Worm (Caenorhabditis elegans) whole organism, L4 larva: ENCODE results near the gene C31E10.5.

Experiments used
- F26F4.8 ChIP-seq: fragments of 200-800 bp; sonication (Bioruptor generic); conservative IDR thresholded peaks from 2 replicates; pipeline ENCODE4 v1.3.6; 2022; ENCODE audit warnings: missing genetic modification characterization, missing compliant biosample characterization
- R02D3.7 ChIP-seq: fragments of 150-350 bp; sonication (generic microtip); optimal IDR thresholded peaks from 3 replicates; lab custom pipeline; 2014; ENCODE audit warnings: missing biosample characterization, missing genetic modification characterization
- attf-4 ChIP-seq: sonication (generic microtip); optimal IDR thresholded peaks from 3 replicates; lab custom pipeline; 2017; ENCODE audit warnings: missing biosample characterization, missing genetic modification characterization
- ceh-82 ChIP-seq: sonication (generic microtip); optimal IDR thresholded peaks from 2 replicates; lab custom pipeline; 2017; ENCODE audit warnings: missing biosample characterization, missing genetic modification characterization
- fos-1 ChIP-seq: fragments of 150-350 bp; optimal IDR thresholded peaks from 2 replicates; lab custom pipeline; 2014; ENCODE audit warnings: missing biosample characterization, missing genetic modification characterization
- lin-13 ChIP-seq: fragments of 150-350 bp; optimal IDR thresholded peaks from 2 replicates; lab custom pipeline; 2014; ENCODE audit warnings: missing biosample characterization, missing genetic modification reagents, missing genetic modification characterization
- lin-15B ChIP-seq: fragments of 150-350 bp; sonication (generic microtip); optimal IDR thresholded peaks from 3 replicates; lab custom pipeline; 2014; ENCODE audit warnings: missing biosample characterization, missing genetic modification characterization
- nhr-11 ChIP-seq: fragments of 150-350 bp; optimal IDR thresholded peaks from 2 replicates; lab custom pipeline; 2014; ENCODE audit warnings: missing biosample characterization, missing genetic modification characterization
- nhr-48 ChIP-seq: sonication (generic microtip); optimal IDR thresholded peaks from 2 replicates; lab custom pipeline; 2016; ENCODE audit warnings: mild to moderate bottlenecking, missing genetic modification characterization, missing compliant biosample characterization
- zag-1 ChIP-seq: fragments of 150-350 bp; optimal IDR thresholded peaks from 2 replicates; lab custom pipeline; 2014; ENCODE audit warnings: missing biosample characterization, missing genetic modification characterization

- TF ChIP-seq attf-4 (tag; lab: Kevin White, UChicago) (no peak), fos-1 (tag; lab: Kevin White, UChicago) (no peak), ceh-82 (tag; lab: Kevin White, UChicago) (no peak), lin-15B (tag; lab: Kevin White, UChicago) (no peak), lin-13 (GFP tag; lab: Kevin White, UChicago) (no peak), zag-1 (tag; lab: Kevin White, UChicago) (peak; percentile 16), F26F4.8 (no peak), nhr-48 (tag; lab: Kevin White, UChicago) (peak; percentile 73), nhr-11 (tag; lab: Kevin White, UChicago) (peak; percentile 78), R02D3.7 (no peak)
These were observed 26.2 kb downstream of the C31E10.5 start for ce11 chrX:13969257-13969968.
